Worm (Caenorhabditis elegans) whole organism, mixed stage, embryonic: ENCODE measurements around the gene lite-1.

Source experiments
- elt-3 ChIP-seq: fragments of 150-350 bp; optimal IDR thresholded peaks from 2 replicates; lab custom pipeline; 2014; ENCODE audit warnings: missing biosample characterization, missing genetic modification characterization
- nhr-12 ChIP-seq: fragments of 150-350 bp; optimal IDR thresholded peaks from 2 replicates; lab custom pipeline; 2014; ENCODE audit warnings: missing biosample characterization, missing genetic modification characterization
- nhr-28 ChIP-seq: fragments of 150-350 bp; optimal IDR thresholded peaks from 2 replicates; lab custom pipeline; 2014; ENCODE audit warnings: missing biosample characterization, missing genetic modification characterization
- ztf-11 ChIP-seq: fragments of 150-350 bp; optimal IDR thresholded peaks from 2 replicates; lab custom pipeline; 2014; ENCODE audit warnings: missing biosample characterization, missing genetic modification characterization

ce11 chrX:6250272-6250752 lies 19.7 kb upstream of the lite-1 start:
- no peak for TF ChIP-seq nhr-12 (tag; lab: Kevin White, UChicago)
- no peak for TF ChIP-seq ztf-11 (tag; lab: Kevin White, UChicago)
- TF ChIP-seq nhr-28 (tag; lab: Kevin White, UChicago), result no peak
- peak; percentile 19 for TF ChIP-seq elt-3 (tag; lab: Kevin White, UChicago)
